Worm (Caenorhabditis elegans) whole organism, L4/young adult: ENCODE data around the gene Y25C1A.6.

ENCODE experiments used
- W03F9.2 ChIP-seq: fragments of 150-350 bp; optimal IDR thresholded peaks from 2 replicates; lab custom pipeline; 2014; ENCODE audit warnings: missing biosample characterization, missing genetic modification characterization
- dao-5 ChIP-seq: sonication (generic microtip); optimal IDR thresholded peaks from 2 replicates; lab custom pipeline; 2016; ENCODE audit warnings: missing genotype, missing genetic modification characterization, moderate library complexity, missing compliant biosample characterization

DNA sequence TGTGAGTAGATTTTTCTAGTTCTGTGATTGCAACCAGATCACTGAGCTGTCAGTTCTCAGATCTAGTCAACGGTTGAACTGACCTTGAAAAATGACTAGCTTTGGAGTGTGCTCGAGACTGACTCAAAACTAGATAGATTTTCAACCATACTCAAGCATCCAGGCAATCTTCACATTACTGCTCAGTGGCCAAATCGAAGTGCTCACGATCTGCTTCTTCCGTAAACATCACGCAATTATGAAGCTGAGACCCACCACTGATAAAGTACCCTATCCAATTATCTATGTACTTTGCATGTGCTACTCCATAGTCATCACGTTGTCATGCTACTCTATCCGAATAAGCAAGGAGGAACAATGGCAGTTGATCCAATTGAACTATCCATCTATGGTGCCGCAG, 9.6 kb upstream of the Y25C1A.6 start:
- TF ChIP-seq dao-5 (tag; lab: Kevin White, UChicago) (no peak), W03F9.2 (tag; lab: Kevin White, UChicago) (no peak)
